Fruit fly (Drosophila melanogaster) whole organism, pupa: ENCODE data around the gene RasGAP1.

Experiments used
- CG10348 ChIP-seq: fragments of 200-800 bp; sonication (Bioruptor generic); IDR thresholded peaks from 2 replicates; pipeline ENCODE4 v1.3.6; 2022; ENCODE audit warnings: missing biosample characterization, missing genetic modification characterization
- CG12605 ChIP-seq: fragments of 200-800 bp; sonication (Bioruptor generic); IDR thresholded peaks from 2 replicates; pipeline ENCODE4 v1.3.6; 2022; ENCODE audit warnings: missing biosample characterization, missing genetic modification characterization
- CG13204 ChIP-seq: fragments of 200-800 bp; sonication (Bioruptor generic); optimal IDR thresholded peaks from 2 replicates; lab custom pipeline; 2018; ENCODE audit warnings: missing biosample characterization, mild to moderate bottlenecking, missing genetic modification characterization, moderate library complexity
- CG14655 ChIP-seq: fragments of 200-800 bp; sonication (Bioruptor generic); optimal IDR thresholded peaks from 3 replicates; lab custom pipeline; 2017; ENCODE audit warnings: mild to moderate bottlenecking, missing biosample characterization, missing genetic modification reagents, missing genetic modification characterization
- CG17806 ChIP-seq: fragments of 200-800 bp; sonication (Bioruptor generic); optimal IDR thresholded peaks from 2 replicates; lab custom pipeline; 2018; ENCODE audit warnings: missing biosample characterization, mild to moderate bottlenecking, missing genetic modification characterization, moderate library complexity
- CG8159 ChIP-seq: fragments of 200-800 bp; sonication (Bioruptor generic); optimal IDR thresholded peaks from 3 replicates; lab custom pipeline; 2018; ENCODE audit warnings: missing biosample characterization, mild to moderate bottlenecking, missing genetic modification characterization, moderate library complexity
- EcR ChIP-seq: fragments of 200-800 bp; sonication (Bioruptor generic); optimal IDR thresholded peaks from 3 replicates; lab custom pipeline; 2019; ENCODE audit warnings: missing biosample characterization, missing genetic modification characterization, mild to moderate bottlenecking, moderate library complexity, missing genetic modification reagents
- Ets98B ChIP-seq: fragments of 200-800 bp; sonication (Bioruptor generic); IDR thresholded peaks from 2 replicates; pipeline ENCODE4 v1.3.6; 2022; ENCODE audit warnings: missing biosample characterization, missing genetic modification characterization
- Pif1A ChIP-seq: fragments of 200-800 bp; sonication (Bioruptor generic); optimal IDR thresholded peaks from 3 replicates; lab custom pipeline; 2016; ENCODE audit warnings: missing biosample characterization, missing genetic modification characterization
- Pif1B ChIP-seq: fragments of 200-800 bp; sonication (Bioruptor generic); optimal IDR thresholded peaks from 3 replicates; lab custom pipeline; 2016; ENCODE audit warnings: missing biosample characterization, missing genetic modification characterization
- Snoo ChIP-seq: fragments of 200-800 bp; sonication (Bioruptor generic); optimal IDR thresholded peaks from 3 replicates; lab custom pipeline; 2017; ENCODE audit warnings: missing biosample characterization, mild to moderate bottlenecking, missing genetic modification characterization, inconsistent platforms
- rn ChIP-seq: fragments of 200-800 bp; sonication (Bioruptor generic); IDR thresholded peaks from 2 replicates; pipeline ENCODE4 v1.3.6; 2022; ENCODE audit warnings: missing biosample characterization, missing genetic modification characterization

dm6 chr3L:9814621-9815020 is 40.5 kb downstream of the RasGAP1 start:
- TF ChIP-seq Pif1A: no peak
- TF ChIP-seq EcR (GFP tag; lab: Kevin White, UChicago): no peak
- no peak for TF ChIP-seq rn (GFP tag; lab: Robert Waterston, UW)
- no peak for TF ChIP-seq CG17806 (tag; lab: Kevin White, UChicago)
- TF ChIP-seq CG10348: no peak
- no peak for TF ChIP-seq Pif1B (GFP tag; lab: Kevin White, UChicago)
- no peak for TF ChIP-seq Snoo (tag; lab: Kevin White, UChicago)
- no peak for TF ChIP-seq CG8159 (tag; lab: Kevin White, UChicago)
- no peak for TF ChIP-seq CG13204 (GFP tag; lab: Kevin White, UChicago)
- peak; percentile 20 for TF ChIP-seq CG14655 (GFP tag; lab: Kevin White, UChicago)
- TF ChIP-seq Ets98B (GFP tag; lab: Robert Waterston, UW): peak; percentile 50
- TF ChIP-seq CG12605 (GFP tag; lab: Robert Waterston, UW): no peak; the same call in 1 of the 2 replicates
